Fruit fly (Drosophila melanogaster): ENCODE measurements around the gene eIF3g1.

eIF3g1 gene

dm6 chrX:2603851-2604505 lies 6.2 kb downstream of the eIF3g1 start, which contains the start of the genes Klp3A and Zw10:
Gene Klp3A, minus strand, starts transcription at chrX:2604052.
Gene Zw10, plus strand, starts transcription at chrX:2604197.
- no peak for TF ChIP-seq pan (optimal IDR thresholded peaks at IDR 0.05)
- TF ChIP-seq ey (GFP tag; optimal IDR thresholded peaks at IDR 0.05), result peak; percentile 31
- no peak for TF ChIP-seq Hr78 (GFP tag; optimal IDR thresholded peaks at IDR 0.05)
- TF ChIP-seq Rel (GFP tag; optimal IDR thresholded peaks at IDR 0.05), result no peak
- TF ChIP-seq Rel (tag; optimal IDR thresholded peaks at IDR 0.05), result peak; percentile 28
- TF ChIP-seq GATAd (GFP tag; optimal IDR thresholded peaks at IDR 0.05), result no peak
- peak; percentile 31 for TF ChIP-seq rgr (GFP tag; optimal IDR thresholded peaks at IDR 0.05)
- TF ChIP-seq sage (GFP tag; optimal IDR thresholded peaks at IDR 0.05), result no peak
- no peak for TF ChIP-seq CrebA (GFP tag; optimal IDR thresholded peaks at IDR 0.05; ENCODE audit: borderline replicate concordance)
- TF ChIP-seq Dif (GFP tag; optimal IDR thresholded peaks at IDR 0.05; ENCODE audit: partially characterized antibody), result no peak
- TF ChIP-seq h (GFP tag; optimal IDR thresholded peaks at IDR 0.05), result peak; percentile 49
- TF ChIP-seq OdsH (GFP tag; optimal IDR thresholded peaks at IDR 0.05), result peak; percentile 17
- peak; percentile 77 for TF ChIP-seq Myc (optimal IDR thresholded peaks at IDR 0.05)
- TF ChIP-seq CG9705 (GFP tag; optimal IDR thresholded peaks at IDR 0.05), result peak; percentile 36
- TF ChIP-seq HLH106 (tag; optimal IDR thresholded peaks at IDR 0.05), result peak; percentile 62
- no peak for TF ChIP-seq usp (GFP tag; optimal IDR thresholded peaks at IDR 0.05)
- TF ChIP-seq dsf (GFP tag; optimal IDR thresholded peaks at IDR 0.05; ENCODE audit: borderline replicate concordance), result no peak
- TF ChIP-seq Sp1 (GFP tag; optimal IDR thresholded peaks at IDR 0.05), result peak; percentile 46
- peak; percentile 69 for TF ChIP-seq woc (GFP tag; optimal IDR thresholded peaks at IDR 0.05)
- TF ChIP-seq dl (GFP tag; optimal IDR thresholded peaks at IDR 0.05; ENCODE audit: insufficient read depth in 1 of 2, partially characterized antibody in 2 of 2), result no peak
- TF ChIP-seq Abd-B (GFP tag; optimal IDR thresholded peaks at IDR 0.05), result no peak
- no peak for TF ChIP-seq Dfd (GFP tag; optimal IDR thresholded peaks at IDR 0.05)

dm6 chrX:2593753-2594096 lies 16.4 kb downstream of the eIF3g1 start:
- no peak for TF ChIP-seq brk (GFP tag; optimal IDR thresholded peaks at IDR 0.05)
- TF ChIP-seq br (GFP tag; optimal IDR thresholded peaks at IDR 0.05), result peak; percentile 96
- peak; percentile 97 for TF ChIP-seq rgr (GFP tag; optimal IDR thresholded peaks at IDR 0.05)
- TF ChIP-seq sv (GFP tag; optimal IDR thresholded peaks at IDR 0.05), result peak; percentile 76
- TF ChIP-seq jim (GFP tag; optimal IDR thresholded peaks at IDR 0.05), result peak; percentile 2
- TF ChIP-seq pan (optimal IDR thresholded peaks at IDR 0.05), result no peak
- TF ChIP-seq dl (GFP tag; optimal IDR thresholded peaks at IDR 0.05; ENCODE audit: insufficient read depth in 1 of 2, partially characterized antibody in 2 of 2), result no peak
- TF ChIP-seq CG32264 (GFP tag; optimal IDR thresholded peaks at IDR 0.05), result peak; percentile 87
- TF ChIP-seq CG9705 (GFP tag; optimal IDR thresholded peaks at IDR 0.05), result peak; percentile 62
- peak; percentile 97 for TF ChIP-seq fru (GFP tag; optimal IDR thresholded peaks at IDR 0.05)
- TF ChIP-seq dsf (GFP tag; optimal IDR thresholded peaks at IDR 0.05; ENCODE audit: borderline replicate concordance), result peak; percentile 80
- peak; percentile 33 for TF ChIP-seq GATAd (GFP tag; optimal IDR thresholded peaks at IDR 0.05)
- TF ChIP-seq Jra (GFP tag; optimal IDR thresholded peaks at IDR 0.05), result peak; percentile 86
- peak; percentile 94 for TF ChIP-seq dmrt93B (GFP tag; optimal IDR thresholded peaks at IDR 0.05)
- TF ChIP-seq Rel (GFP tag; optimal IDR thresholded peaks at IDR 0.05), result peak; percentile 71
- TF ChIP-seq Rel (tag; optimal IDR thresholded peaks at IDR 0.05), result peak; percentile 68
- TF ChIP-seq N (GFP tag; optimal IDR thresholded peaks at IDR 0.05), result no peak
- no peak for TF ChIP-seq usp (GFP tag; optimal IDR thresholded peaks at IDR 0.05)
- TF ChIP-seq h (GFP tag; optimal IDR thresholded peaks at IDR 0.05), result peak; percentile 97
- peak; percentile 96 for TF ChIP-seq Hnf4 (GFP tag; optimal IDR thresholded peaks at IDR 0.05)
- TF ChIP-seq HLH106 (tag; optimal IDR thresholded peaks at IDR 0.05), result peak; percentile 93
- peak; percentile 90 for TF ChIP-seq psq (GFP tag; optimal IDR thresholded peaks at IDR 0.05)
- TF ChIP-seq Hr83 (GFP tag; optimal IDR thresholded peaks at IDR 0.05; ENCODE audit: poor library complexity, severe bottlenecking), result peak; percentile 76
- no peak for TF ChIP-seq Dif (GFP tag; optimal IDR thresholded peaks at IDR 0.05; ENCODE audit: partially characterized antibody)
- no peak for TF ChIP-seq lola (GFP tag; optimal IDR thresholded peaks at IDR 0.05)
- TF ChIP-seq OdsH (GFP tag; optimal IDR thresholded peaks at IDR 0.05), result peak; percentile 94
- peak; percentile 92 for TF ChIP-seq sage (GFP tag; optimal IDR thresholded peaks at IDR 0.05)
- no peak for TF ChIP-seq Dfd (GFP tag; optimal IDR thresholded peaks at IDR 0.05)
- no peak for TF ChIP-seq Vsx2 (GFP tag; optimal IDR thresholded peaks at IDR 0.05; ENCODE audit: partially characterized antibody)
- TF ChIP-seq foxo (GFP tag; optimal IDR thresholded peaks at IDR 0.05), result peak; percentile 90 to 99
- TF ChIP-seq woc (GFP tag; optimal IDR thresholded peaks at IDR 0.05), result peak; percentile 81
- TF ChIP-seq tai (GFP tag; optimal IDR thresholded peaks at IDR 0.05), result no peak
- peak; percentile 97 for TF ChIP-seq ey (GFP tag; optimal IDR thresholded peaks at IDR 0.05)
- no peak for TF ChIP-seq Abd-B (GFP tag; optimal IDR thresholded peaks at IDR 0.05)
- TF ChIP-seq CrebA (GFP tag; optimal IDR thresholded peaks at IDR 0.05; ENCODE audit: borderline replicate concordance), result no peak
- peak; percentile 92 for TF ChIP-seq Sp1 (GFP tag; optimal IDR thresholded peaks at IDR 0.05)
- no peak for TF ChIP-seq Hr78 (GFP tag; optimal IDR thresholded peaks at IDR 0.05)
- no peak for TF ChIP-seq Myc (optimal IDR thresholded peaks at IDR 0.05)
- peak; percentile 82 for TF ChIP-seq Mio (GFP tag; optimal IDR thresholded peaks at IDR 0.05)

Data from whole organism, wandering third instar larva.